Fruit fly (Drosophila melanogaster): ENCODE measurements around the gene CG4842.

dm6 chr3L:16338703-16339102 is 29.5 kb upstream of the CG4842 start, which contains the start of gene CG4998:
- no peak for TF ChIP-seq gsb (GFP tag; IDR thresholded peaks at IDR 0.05)
- TF ChIP-seq dysf (GFP tag; IDR thresholded peaks at IDR 0.05), result no peak
- TF ChIP-seq Six4 (GFP tag; optimal IDR thresholded peaks at IDR 0.05), result no peak
- TF ChIP-seq Hr78 (GFP tag; optimal IDR thresholded peaks at IDR 0.05), result no peak
- TF ChIP-seq Meics (GFP tag; optimal IDR thresholded peaks at IDR 0.05), result no peak
- TF ChIP-seq CG11696 (GFP tag; IDR thresholded peaks at IDR 0.05), result no peak
- TF ChIP-seq CG3281 (GFP tag; optimal IDR thresholded peaks at IDR 0.05), result no peak
- TF ChIP-seq Sox102F (GFP tag; optimal IDR thresholded peaks at IDR 0.05), result no peak
- no peak for TF ChIP-seq wor (GFP tag; IDR thresholded peaks at IDR 0.05)
- no peak for TF ChIP-seq cas (GFP tag; IDR thresholded peaks at IDR 0.05)
- no peak for TF ChIP-seq bigmax (GFP tag; optimal IDR thresholded peaks at IDR 0.05)
- TF ChIP-seq CG16863 (GFP tag; optimal IDR thresholded peaks at IDR 0.05), result no peak

All from whole organism, embryonic.